Fruit fly (Drosophila melanogaster) whole organism, embryonic: ENCODE results near the gene CG2059.

ENCODE experiments used
- CG10543 ChIP-seq: fragments of 200-800 bp; sonication (Bioruptor generic); optimal IDR thresholded peaks from 3 replicates; lab custom pipeline; 2017; ENCODE audit warnings: missing biosample characterization, mild to moderate bottlenecking, missing genetic modification characterization, moderate library complexity
- CG10959 ChIP-seq: fragments of 200-800 bp; sonication (Bioruptor generic); IDR thresholded peaks from 2 replicates; pipeline ENCODE4 v1.3.6; 2022; ENCODE audit warnings: missing biosample characterization, missing genetic modification characterization
- CG11456 ChIP-seq: fragments of 200-800 bp; sonication (Bioruptor generic); IDR thresholded peaks from 3 replicates; pipeline ENCODE4 v1.3.6; 2022; ENCODE audit warnings: missing biosample characterization, missing genetic modification characterization
- CG12236 ChIP-seq: fragments of 200-800 bp; sonication (Bioruptor generic); optimal IDR thresholded peaks from 2 replicates; lab custom pipeline; 2016; ENCODE audit warnings: missing biosample characterization, missing genetic modification characterization
- CG13775 ChIP-seq: fragments of 200-800 bp; sonication (Bioruptor generic); optimal IDR thresholded peaks from 3 replicates; lab custom pipeline; 2017; ENCODE audit warnings: missing biosample characterization, mild to moderate bottlenecking, missing genetic modification characterization
- CG15479 ChIP-seq: fragments of 200-800 bp; sonication (Bioruptor generic); optimal IDR thresholded peaks from 3 replicates; lab custom pipeline; 2019; ENCODE audit warnings: missing biosample characterization, mild to moderate bottlenecking, missing genetic modification characterization, moderate library complexity
- CG17385 ChIP-seq: fragments of 200-800 bp; sonication (Bioruptor generic); optimal IDR thresholded peaks from 3 replicates; lab custom pipeline; 2018; ENCODE audit warnings: missing biosample characterization, mild to moderate bottlenecking, missing genetic modification characterization
- CG17568 ChIP-seq: fragments of 200-800 bp; sonication (Bioruptor generic); optimal IDR thresholded peaks from 2 replicates; lab custom pipeline; 2018; ENCODE audit warnings: missing biosample characterization, mild to moderate bottlenecking, missing genetic modification characterization, moderate library complexity
- CG18619 ChIP-seq: fragments of 200-800 bp; sonication (Bioruptor generic); optimal IDR thresholded peaks from 3 replicates; lab custom pipeline; 2017; ENCODE audit warnings: missing biosample characterization, mild to moderate bottlenecking, missing genetic modification characterization
- CG2712 ChIP-seq: fragments of 200-800 bp; optimal IDR thresholded peaks from 3 replicates; lab custom pipeline; 2019; ENCODE audit warnings: missing biosample characterization, mild to moderate bottlenecking, missing genetic modification characterization, moderate library complexity
- CG2875 ChIP-seq: fragments of 200-800 bp; sonication (Bioruptor generic); optimal IDR thresholded peaks from 2 replicates; lab custom pipeline; 2017; ENCODE audit warnings: missing biosample characterization, mild to moderate bottlenecking, missing genetic modification characterization, missing genetic modification reagents
- CG33557 ChIP-seq: fragments of 200-800 bp; sonication (Bioruptor generic); optimal IDR thresholded peaks from 2 replicates; lab custom pipeline; 2019; ENCODE audit warnings: missing biosample characterization, mild to moderate bottlenecking, missing genetic modification characterization, moderate library complexity
- CG4617 ChIP-seq: fragments of 200-800 bp; sonication (Bioruptor generic); optimal IDR thresholded peaks from 3 replicates; lab custom pipeline; 2016; ENCODE audit warnings: missing biosample characterization, missing genetic modification characterization, borderline replicate concordance
- CG4854 ChIP-seq: fragments of 200-800 bp; sonication (Bioruptor generic); optimal IDR thresholded peaks from 2 replicates; lab custom pipeline; 2016; ENCODE audit warnings: missing biosample characterization, missing genetic modification characterization, inconsistent platforms
- CG5180 ChIP-seq: fragments of 200-800 bp; sonication (Bioruptor generic); optimal IDR thresholded peaks from 3 replicates; lab custom pipeline; 2017; ENCODE audit warnings: missing biosample characterization, missing genetic modification characterization, mild to moderate bottlenecking, moderate library complexity, missing genetic modification reagents
- CG5245 ChIP-seq: fragments of 200-800 bp; sonication (Bioruptor generic); optimal IDR thresholded peaks from 3 replicates; lab custom pipeline; 2016; ENCODE audit warnings: missing biosample characterization, missing genetic modification characterization
- CG6654 ChIP-seq: fragments of 200-800 bp; sonication (Bioruptor generic); optimal IDR thresholded peaks from 2 replicates; lab custom pipeline; 2017; ENCODE audit warnings: missing biosample characterization, mild to moderate bottlenecking, missing genetic modification characterization
- CG7271 ChIP-seq: fragments of 200-800 bp; sonication (Bioruptor generic); optimal IDR thresholded peaks from 2 replicates; lab custom pipeline; 2018; ENCODE audit warnings: missing biosample characterization, mild to moderate bottlenecking, missing genetic modification characterization, moderate library complexity
- CG7372 ChIP-seq: fragments of 200-800 bp; sonication (Bioruptor generic); IDR thresholded peaks from 2 replicates; pipeline ENCODE4 v1.3.6; 2022; ENCODE audit warnings: missing biosample characterization, missing genetic modification characterization
- CG7963 ChIP-seq: fragments of 200-800 bp; sonication (Bioruptor generic); IDR thresholded peaks from 3 replicates; pipeline ENCODE4 v1.3.6; 2022; ENCODE audit warnings: missing biosample characterization, missing genetic modification characterization; ENCODE audit not compliant: partially characterized antibody
- CG8089 ChIP-seq: fragments of 200-800 bp; sonication (Bioruptor generic); optimal IDR thresholded peaks from 3 replicates; lab custom pipeline; 2016; ENCODE audit warnings: missing biosample characterization, missing genetic modification characterization
- CG8944 ChIP-seq: fragments of 200-800 bp; sonication (Bioruptor generic); optimal IDR thresholded peaks from 3 replicates; lab custom pipeline; 2016; ENCODE audit warnings: missing biosample characterization, missing genetic modification characterization
- CG9876 ChIP-seq: fragments of 200-800 bp; sonication (Bioruptor generic); optimal IDR thresholded peaks from 2 replicates; lab custom pipeline; 2016; ENCODE audit warnings: missing biosample characterization, missing genetic modification characterization
- CkIIα-i1 ChIP-seq: fragments of 200-800 bp; sonication (Bioruptor generic); IDR thresholded peaks from 2 replicates; pipeline ENCODE4 v1.3.6; 2022; ENCODE audit warnings: missing biosample characterization, missing genetic modification characterization
- D19A ChIP-seq: fragments of 200-800 bp; optimal IDR thresholded peaks from 3 replicates; lab custom pipeline; 2019; ENCODE audit warnings: missing biosample characterization, mild to moderate bottlenecking, missing genetic modification characterization, moderate library complexity
- Fer1 ChIP-seq: fragments of 200-800 bp; sonication (Bioruptor generic); optimal IDR thresholded peaks from 2 replicates; lab custom pipeline; 2017; ENCODE audit warnings: missing biosample characterization, mild to moderate bottlenecking, missing genetic modification characterization
- HLH4C ChIP-seq: fragments of 200-800 bp; sonication (Bioruptor generic); IDR thresholded peaks from 3 replicates; pipeline ENCODE4 v1.3.6; 2022; ENCODE audit warnings: missing biosample characterization, missing genetic modification characterization; ENCODE audit not compliant: partially characterized antibody
- Hey ChIP-seq: fragments of 200-800 bp; sonication (Bioruptor generic); optimal IDR thresholded peaks from 3 replicates; lab custom pipeline; 2018; ENCODE audit warnings: missing biosample characterization, mild to moderate bottlenecking, missing genetic modification characterization
- HmgZ ChIP-seq: fragments of 200-800 bp; sonication (Bioruptor generic); optimal IDR thresholded peaks from 2 replicates; lab custom pipeline; 2018; ENCODE audit warnings: missing biosample characterization, mild to moderate bottlenecking, missing genetic modification characterization
- Hmr ChIP-seq: fragments of 200-800 bp; sonication (Bioruptor generic); optimal IDR thresholded peaks from 3 replicates; lab custom pipeline; 2017; ENCODE audit warnings: mild to moderate bottlenecking, missing biosample characterization, missing genetic modification reagents, missing genetic modification characterization
- Hmx ChIP-seq: fragments of 200-800 bp; sonication (Bioruptor generic); optimal IDR thresholded peaks from 2 replicates; lab custom pipeline; 2016; ENCODE audit warnings: missing biosample characterization, missing genetic modification characterization
- Myb ChIP-seq: fragments of 200-800 bp; sonication (Bioruptor generic); optimal IDR thresholded peaks from 2 replicates; lab custom pipeline; 2016; ENCODE audit warnings: missing biosample characterization, missing genetic modification characterization
- NFAT ChIP-seq: fragments of 200-800 bp; sonication (Bioruptor generic); IDR thresholded peaks from 2 replicates; pipeline ENCODE4 v1.3.6; 2022; ENCODE audit warnings: missing biosample characterization, missing genetic modification characterization
- Pdp1 ChIP-seq, 2 experiments: fragments of 200-800 bp; sonication (Bioruptor generic); optimal IDR thresholded peaks; 3 replicates each; lab custom pipeline; 2016; ENCODE audit warnings: missing biosample characterization in 2 of 2, missing genetic modification characterization in 2 of 2, mild to moderate bottlenecking in 1 of 2, moderate library complexity in 1 of 2
- Sry-δ ChIP-seq: fragments of 200-800 bp; sonication (Bioruptor generic); optimal IDR thresholded peaks from 2 replicates; lab custom pipeline; 2016; ENCODE audit warnings: missing biosample characterization, missing genetic modification characterization
- Ssrp ChIP-seq: fragments of 200-800 bp; sonication (Bioruptor generic); optimal IDR thresholded peaks from 2 replicates; lab custom pipeline; 2018; ENCODE audit warnings: missing biosample characterization, mild to moderate bottlenecking, missing genetic modification characterization, moderate library complexity
- bsh ChIP-seq, 2 experiments: fragments of 200-800 bp; sonication (Bioruptor generic); optimal IDR thresholded peaks; 2 replicates each; lab custom pipeline; 2017 to 2018; ENCODE audit warnings: mild to moderate bottlenecking in 2 of 2, missing biosample characterization in 2 of 2, missing genetic modification characterization in 2 of 2, moderate library complexity in 1 of 2
- da ChIP-seq: fragments of 200-800 bp; sonication (Bioruptor generic); optimal IDR thresholded peaks from 2 replicates; lab custom pipeline; 2016; ENCODE audit warnings: missing biosample characterization, missing genetic modification characterization
- ems ChIP-seq: fragments of 200-800 bp; sonication (Bioruptor generic); optimal IDR thresholded peaks from 3 replicates; lab custom pipeline; 2016; ENCODE audit warnings: missing biosample characterization, missing genetic modification characterization
- eyg ChIP-seq: fragments of 200-800 bp; sonication (Bioruptor generic); optimal IDR thresholded peaks from 3 replicates; lab custom pipeline; 2016; ENCODE audit warnings: missing biosample characterization, missing genetic modification characterization
- fd3F ChIP-seq: fragments of 200-800 bp; sonication (Bioruptor generic); optimal IDR thresholded peaks from 2 replicates; lab custom pipeline; 2018; ENCODE audit warnings: missing biosample characterization, mild to moderate bottlenecking, missing genetic modification characterization, moderate library complexity
- maf-S ChIP-seq: fragments of 200-800 bp; sonication (Bioruptor generic); optimal IDR thresholded peaks from 2 replicates; lab custom pipeline; 2016; ENCODE audit warnings: missing biosample characterization, missing genetic modification characterization
- nerfin-2 ChIP-seq: fragments of 200-800 bp; sonication (Bioruptor generic); IDR thresholded peaks from 2 replicates; pipeline ENCODE4 v1.3.6; 2022; ENCODE audit warnings: missing biosample characterization, missing genetic modification characterization; ENCODE audit not compliant: partially characterized antibody
- ranshi ChIP-seq: fragments of 200-800 bp; sonication (Bioruptor generic); IDR thresholded peaks from 2 replicates; pipeline ENCODE4 v1.3.6; 2022; ENCODE audit warnings: missing biosample characterization, missing genetic modification characterization
- schlank ChIP-seq: fragments of 200-800 bp; sonication (Bioruptor generic); optimal IDR thresholded peaks from 2 replicates; lab custom pipeline; 2018; ENCODE audit warnings: missing biosample characterization, mild to moderate bottlenecking, missing genetic modification characterization
- shn ChIP-seq: fragments of 200-800 bp; sonication (Bioruptor generic); optimal IDR thresholded peaks from 3 replicates; lab custom pipeline; 2016; ENCODE audit warnings: missing biosample characterization, missing genetic modification characterization
- sim ChIP-seq: fragments of 200-800 bp; sonication (Bioruptor generic); IDR thresholded peaks from 2 replicates; pipeline ENCODE4 v1.3.6; 2022; ENCODE audit warnings: missing biosample characterization, missing genetic modification characterization
- sqz ChIP-seq: fragments of 200-800 bp; sonication (Bioruptor generic); optimal IDR thresholded peaks from 3 replicates; lab custom pipeline; 2018; ENCODE audit warnings: missing biosample characterization, mild to moderate bottlenecking, missing genetic modification characterization
- trh ChIP-seq: fragments of 200-800 bp; sonication (Bioruptor generic); optimal IDR thresholded peaks from 2 replicates; lab custom pipeline; 2016; ENCODE audit warnings: missing biosample characterization, missing genetic modification characterization
- twi ChIP-seq: fragments of 200-800 bp; optimal IDR thresholded peaks from 2 replicates; lab custom pipeline; 2019; ENCODE audit warnings: missing biosample characterization, mild to moderate bottlenecking, missing genetic modification characterization, moderate library complexity
- yki ChIP-seq: fragments of >200 bp; optimal IDR thresholded peaks from 3 replicates; lab custom pipeline; 2018

Gene CG2059

DNA sequence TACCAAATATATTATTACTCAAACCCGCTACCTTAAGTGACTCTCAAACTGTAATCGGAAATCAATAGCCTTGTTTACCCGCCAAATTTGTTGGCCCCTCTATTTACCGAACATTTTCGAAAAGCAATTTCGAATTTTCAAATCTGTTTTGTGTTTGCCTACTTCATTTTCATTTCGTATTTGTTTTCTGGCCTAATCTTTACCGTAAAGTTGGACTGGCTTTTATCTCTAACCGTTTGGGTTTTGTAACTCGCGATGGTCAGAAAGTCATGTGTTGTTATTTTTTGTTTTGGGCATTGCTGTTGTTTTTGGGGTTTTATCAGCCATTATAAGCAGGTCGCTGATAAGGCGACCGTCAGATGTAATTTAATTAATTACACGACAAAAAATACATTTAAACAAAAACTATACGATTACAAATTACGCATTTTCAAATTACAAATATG, 47.2 kb downstream of the CG2059 start (continued):
- peak; percentile 24 for TF ChIP-seq CG9876 (GFP tag; lab: Kevin White, UChicago)
- no peak for TF ChIP-seq CG18619 (GFP tag; lab: Kevin White, UChicago)
- TF ChIP-seq HLH4C (GFP tag; lab: Robert Waterston, UW) = no peak
- TF ChIP-seq yki (lab: Kevin White, UChicago) = no peak
- TF ChIP-seq Pdp1 (GFP tag; optimal IDR thresholded peaks at IDR 0.05; lab: Kevin White, UChicago) = peak in 1 of 2 experiments; percentile 61
- TF ChIP-seq CG17385 = peak; percentile 16
- TF ChIP-seq CG33557 (GFP tag; lab: Kevin White, UChicago) = peak; percentile 74
- no peak for TF ChIP-seq da
- TF ChIP-seq CG17568 (GFP tag; lab: Kevin White, UChicago) = peak; percentile 12
- no peak for TF ChIP-seq CG5245 (GFP tag; lab: Kevin White, UChicago)
- TF ChIP-seq NFAT (GFP tag; lab: Robert Waterston, UW) = no peak
- TF ChIP-seq D19A (tag; lab: Kevin White, UChicago) = no peak
- no peak for TF ChIP-seq CG10959 (GFP tag; lab: Robert Waterston, UW)
- TF ChIP-seq trh (GFP tag; lab: Kevin White, UChicago) = peak; percentile 37
- peak; percentile 21 for TF ChIP-seq Fer1
- peak; percentile 34 for TF ChIP-seq schlank (tag; lab: Kevin White, UChicago)
- no peak for TF ChIP-seq Ssrp (tag; lab: Kevin White, UChicago)
- peak; percentile 53 for TF ChIP-seq CG5180
- TF ChIP-seq CG7372 = no peak
- TF ChIP-seq CG13775 (GFP tag; lab: Kevin White, UChicago) = no peak
- no peak for TF ChIP-seq nerfin-2
- TF ChIP-seq CG4854 (GFP tag; lab: Kevin White, UChicago) = peak; percentile 47
- TF ChIP-seq ems (GFP tag; lab: Kevin White, UChicago) = no peak
- no peak for TF ChIP-seq CG11456 (GFP tag; lab: Robert Waterston, UW)
- no peak for TF ChIP-seq CG7271 (tag; lab: Kevin White, UChicago)
- no peak for TF ChIP-seq eyg (GFP tag; lab: Kevin White, UChicago)
- TF ChIP-seq CG2875 = peak; percentile 57
- TF ChIP-seq CkIIα-i1 (GFP tag; lab: Robert Waterston, UW) = no peak
- peak; percentile 52 for TF ChIP-seq CG12236 (GFP tag; lab: Kevin White, UChicago)
- peak; percentile 4 for TF ChIP-seq CG15479 (GFP tag; lab: Kevin White, UChicago)
- TF ChIP-seq bsh (GFP tag; optimal IDR thresholded peaks at IDR 0.05; lab: Kevin White, UChicago) = peak in 1 of 2 experiments; percentile 42
- peak; percentile 53 for TF ChIP-seq HmgZ (tag; lab: Kevin White, UChicago)
- TF ChIP-seq fd3F = no peak
- no peak for TF ChIP-seq Myb (GFP tag; lab: Kevin White, UChicago)
- TF ChIP-seq CG7963 (GFP tag; lab: Robert Waterston, UW) = no peak
- peak; percentile 17 for TF ChIP-seq Hey (tag; lab: Kevin White, UChicago)
- TF ChIP-seq maf-S (GFP tag; lab: Kevin White, UChicago) = peak; percentile 31
- no peak for TF ChIP-seq ranshi (GFP tag; lab: Robert Waterston, UW)
- no peak for TF ChIP-seq CG2712 (tag; lab: Kevin White, UChicago)
- TF ChIP-seq shn (GFP tag; lab: Kevin White, UChicago) = no peak
- peak; percentile 38 for TF ChIP-seq CG8944
- peak; percentile 46 for TF ChIP-seq CG10543 (GFP tag; lab: Kevin White, UChicago)
- TF ChIP-seq Hmr (GFP tag; lab: Kevin White, UChicago) = no peak
- TF ChIP-seq twi = peak; percentile 33
- TF ChIP-seq Hmx (GFP tag; lab: Kevin White, UChicago) = no peak
- TF ChIP-seq CG8089 (GFP tag; lab: Kevin White, UChicago) = peak; percentile 62
- peak; percentile 49; the same call in 1 of the 2 replicates for TF ChIP-seq sim
- no peak for TF ChIP-seq CG4617
- TF ChIP-seq CG6654 (GFP tag; lab: Kevin White, UChicago) = peak; percentile 93
- TF ChIP-seq Sry-δ (GFP tag; lab: Kevin White, UChicago) = no peak
- no peak for TF ChIP-seq sqz (GFP tag; lab: Kevin White, UChicago)
